Fruit fly (Drosophila melanogaster) whole organism, embryonic: ENCODE measurements around the gene APC4.

Experiments
- Adf1 ChIP-seq: fragments of 200-800 bp; sonication (Bioruptor generic); IDR thresholded peaks from 2 replicates; pipeline ENCODE4 v1.3.6; 2022; ENCODE audit warnings: missing biosample characterization, missing genetic modification characterization
- B-H1 ChIP-seq: fragments of 200-800 bp; sonication (Bioruptor generic); IDR thresholded peaks from 3 replicates; pipeline ENCODE4 v1.3.6; 2022; ENCODE audit warnings: missing biosample characterization, missing genetic modification characterization
- CG11085 ChIP-seq: fragments of 200-800 bp; sonication (Bioruptor generic); IDR thresholded peaks from 2 replicates; pipeline ENCODE4 v1.3.6; 2022; ENCODE audit warnings: missing biosample characterization, missing genetic modification characterization
- CG12104 ChIP-seq: fragments of 200-800 bp; sonication (Bioruptor generic); optimal IDR thresholded peaks from 3 replicates; lab custom pipeline; 2016; ENCODE audit warnings: missing biosample characterization, missing genetic modification characterization
- CG12236 ChIP-seq: fragments of 200-800 bp; sonication (Bioruptor generic); optimal IDR thresholded peaks from 2 replicates; lab custom pipeline; 2016; ENCODE audit warnings: missing biosample characterization, missing genetic modification characterization
- CG1233 ChIP-seq: fragments of 200-800 bp; sonication (Bioruptor generic); optimal IDR thresholded peaks from 4 replicates; lab custom pipeline; 2018; ENCODE audit warnings: missing biosample characterization, mild to moderate bottlenecking, missing genetic modification characterization
- CG15601 ChIP-seq: fragments of 200-800 bp; sonication (Bioruptor generic); optimal IDR thresholded peaks from 3 replicates; lab custom pipeline; 2019; ENCODE audit warnings: missing biosample characterization, mild to moderate bottlenecking, missing genetic modification characterization, moderate library complexity
- CG18764 ChIP-seq: fragments of 200-800 bp; sonication (Bioruptor generic); optimal IDR thresholded peaks from 3 replicates; lab custom pipeline; 2016; ENCODE audit warnings: missing biosample characterization, missing genetic modification characterization
- CG2199 ChIP-seq: fragments of 200-800 bp; sonication (Bioruptor generic); IDR thresholded peaks from 3 replicates; pipeline ENCODE4 v1.3.6; 2022; ENCODE audit warnings: missing biosample characterization, missing genetic modification characterization
- CG2202 ChIP-seq: fragments of 200-800 bp; sonication (Bioruptor generic); optimal IDR thresholded peaks from 2 replicates; lab custom pipeline; 2018; ENCODE audit warnings: missing biosample characterization, mild to moderate bottlenecking, missing genetic modification characterization
- CG4404 ChIP-seq: fragments of 200-800 bp; sonication (Bioruptor generic); IDR thresholded peaks from 2 replicates; pipeline ENCODE4 v1.3.6; 2022; ENCODE audit warnings: missing biosample characterization, missing genetic modification characterization
- CG4707 ChIP-seq: fragments of 200-800 bp; sonication (Bioruptor generic); optimal IDR thresholded peaks from 2 replicates; lab custom pipeline; 2018; ENCODE audit warnings: missing biosample characterization, mild to moderate bottlenecking, missing genetic modification characterization, moderate library complexity
- CG5953 ChIP-seq: fragments of 200-800 bp; sonication (Bioruptor generic); IDR thresholded peaks from 2 replicates; pipeline ENCODE4 v1.3.6; 2022; ENCODE audit warnings: missing biosample characterization, missing genetic modification characterization
- CG6272 ChIP-seq: fragments of 200-800 bp; sonication (Bioruptor generic); IDR thresholded peaks from 2 replicates; pipeline ENCODE4 v1.3.6; 2022; ENCODE audit warnings: missing biosample characterization, missing genetic modification characterization
- CG6813 ChIP-seq: fragments of 200-800 bp; sonication (Bioruptor generic); optimal IDR thresholded peaks from 2 replicates; lab custom pipeline; 2017; ENCODE audit warnings: missing biosample characterization, missing genetic modification characterization, mild to moderate bottlenecking, moderate library complexity, missing genetic modification reagents
- CG6854 ChIP-seq: fragments of 200-800 bp; sonication (Bioruptor generic); optimal IDR thresholded peaks from 3 replicates; lab custom pipeline; 2017; ENCODE audit warnings: missing biosample characterization, mild to moderate bottlenecking, missing genetic modification characterization
- CG7357 ChIP-seq: fragments of 200-800 bp; sonication (Bioruptor generic); IDR thresholded peaks from 3 replicates; pipeline ENCODE4 v1.3.6; 2022; ENCODE audit warnings: missing biosample characterization, missing genetic modification characterization
- CG8924 ChIP-seq: fragments of 200-800 bp; optimal IDR thresholded peaks from 3 replicates; lab custom pipeline; 2019; ENCODE audit warnings: missing biosample characterization, mild to moderate bottlenecking, missing genetic modification characterization, moderate library complexity
- CG9932 ChIP-seq: fragments of 200-800 bp; sonication (Bioruptor generic); IDR thresholded peaks from 2 replicates; pipeline ENCODE4 v1.3.6; 2022; ENCODE audit warnings: missing biosample characterization, missing genetic modification characterization
- D ChIP-seq, 2 experiments: fragments of 200-800 bp in 1 of 2; fragments of >200 bp in 1 of 2; sonication (Bioruptor generic) in 1 of 2; optimal IDR thresholded peaks; 2 replicates in 1 of 2; 3 replicates in 1 of 2; lab custom pipeline; 2017; ENCODE audit warnings: mild to moderate bottlenecking in 1 of 2, missing biosample characterization in 1 of 2, missing genetic modification characterization in 1 of 2, missing genetic modification reagents in 1 of 2
- Dad ChIP-seq: fragments of 200-800 bp; sonication (Bioruptor generic); optimal IDR thresholded peaks from 3 replicates; lab custom pipeline; 2016; ENCODE audit warnings: missing biosample characterization, missing genetic modification characterization
- Dip2 ChIP-seq: fragments of 200-800 bp; sonication (Bioruptor generic); IDR thresholded peaks from 2 replicates; pipeline ENCODE4 v1.3.6; 2022; ENCODE audit warnings: missing biosample characterization, missing genetic modification characterization
- Dp ChIP-seq: fragments of 200-800 bp; sonication (Bioruptor generic); optimal IDR thresholded peaks from 2 replicates; lab custom pipeline; 2018; ENCODE audit warnings: missing biosample characterization, mild to moderate bottlenecking, missing genetic modification characterization, moderate library complexity
- ERR ChIP-seq: fragments of 200-800 bp; sonication (Bioruptor generic); optimal IDR thresholded peaks from 2 replicates; lab custom pipeline; 2016; ENCODE audit warnings: missing biosample characterization, missing genetic modification characterization
- Ets65A ChIP-seq: fragments of 200-800 bp; sonication (Bioruptor generic); peaks from one replicate; lab custom pipeline; 2016; ENCODE audit warnings: missing biosample characterization, missing genetic modification characterization
- Fer1 ChIP-seq: fragments of 200-800 bp; sonication (Bioruptor generic); optimal IDR thresholded peaks from 2 replicates; lab custom pipeline; 2017; ENCODE audit warnings: missing biosample characterization, mild to moderate bottlenecking, missing genetic modification characterization
- HLH54F ChIP-seq: fragments of 200-800 bp; sonication (Bioruptor generic); optimal IDR thresholded peaks from 3 replicates; lab custom pipeline; 2016; ENCODE audit warnings: missing biosample characterization, missing genetic modification characterization
- Mrtf ChIP-seq: fragments of 200-800 bp; sonication (Bioruptor generic); IDR thresholded peaks from 3 replicates; pipeline ENCODE4 v1.3.6; 2022; ENCODE audit warnings: missing biosample characterization, missing genetic modification characterization
- NFAT ChIP-seq: fragments of 200-800 bp; sonication (Bioruptor generic); IDR thresholded peaks from 2 replicates; pipeline ENCODE4 v1.3.6; 2022; ENCODE audit warnings: missing biosample characterization, missing genetic modification characterization
- NK7.1 ChIP-seq: fragments of 200-800 bp; sonication (Bioruptor generic); optimal IDR thresholded peaks from 3 replicates; lab custom pipeline; 2016; ENCODE audit warnings: missing biosample characterization, missing genetic modification characterization
- Optix ChIP-seq: fragments of 200-800 bp; sonication (Bioruptor generic); IDR thresholded peaks from 3 replicates; pipeline ENCODE4 v1.3.6; 2022; ENCODE audit warnings: missing biosample characterization, missing genetic modification characterization
- PHDP ChIP-seq: fragments of 200-800 bp; sonication (Bioruptor generic); optimal IDR thresholded peaks from 3 replicates; lab custom pipeline; 2018; ENCODE audit warnings: missing biosample characterization, mild to moderate bottlenecking, missing genetic modification characterization, moderate library complexity
- YL-1 ChIP-seq: fragments of 200-800 bp; sonication (Bioruptor generic); optimal IDR thresholded peaks from 3 replicates; lab custom pipeline; 2017; ENCODE audit warnings: missing biosample characterization, mild to moderate bottlenecking, missing genetic modification characterization
- ab ChIP-seq: fragments of 200-800 bp; sonication (Bioruptor generic); optimal IDR thresholded peaks from 2 replicates; lab custom pipeline; 2016; ENCODE audit warnings: missing biosample characterization, missing genetic modification characterization
- bab2 ChIP-seq: fragments of 200-800 bp; sonication (Bioruptor generic); optimal IDR thresholded peaks from 2 replicates; lab custom pipeline; 2016; ENCODE audit warnings: missing biosample characterization, missing genetic modification characterization
- cg ChIP-seq: fragments of 200-800 bp; sonication (Bioruptor generic); optimal IDR thresholded peaks from 3 replicates; lab custom pipeline; 2019; ENCODE audit warnings: missing biosample characterization, mild to moderate bottlenecking, missing genetic modification characterization, moderate library complexity
- chinmo ChIP-seq: fragments of 200-800 bp; sonication (Bioruptor generic); IDR thresholded peaks from 4 replicates; pipeline ENCODE4 v1.3.6; 2022; ENCODE audit warnings: missing biosample characterization, missing genetic modification characterization; ENCODE audit not compliant: partially characterized antibody
- ems ChIP-seq: fragments of 200-800 bp; sonication (Bioruptor generic); optimal IDR thresholded peaks from 3 replicates; lab custom pipeline; 2016; ENCODE audit warnings: missing biosample characterization, missing genetic modification characterization
- jumu ChIP-seq: fragments of 200-800 bp; sonication (Bioruptor generic); optimal IDR thresholded peaks from 3 replicates; lab custom pipeline; 2016; ENCODE audit warnings: missing biosample characterization, missing genetic modification characterization
- ken ChIP-seq: fragments of 200-800 bp; sonication (Bioruptor generic); IDR thresholded peaks from 3 replicates; pipeline ENCODE4 v1.3.6; 2022; ENCODE audit warnings: missing biosample characterization, missing genetic modification characterization
- klu ChIP-seq: fragments of 200-800 bp; sonication (Bioruptor generic); IDR thresholded peaks from 2 replicates; pipeline ENCODE4 v1.3.6; 2022; ENCODE audit warnings: missing biosample characterization, missing genetic modification characterization
- otp ChIP-seq: fragments of 200-800 bp; sonication (Bioruptor generic); IDR thresholded peaks from 3 replicates; pipeline ENCODE4, ENCODE4 v1.3.6; 2022; ENCODE audit warnings: missing biosample characterization, missing genetic modification characterization
- peb ChIP-seq: fragments of 200-800 bp; sonication (Bioruptor generic); IDR thresholded peaks from 2 replicates; pipeline ENCODE4 v1.3.6; 2022; ENCODE audit warnings: missing biosample characterization, missing genetic modification characterization
- prd ChIP-seq, 3 experiments: fragments of >200 bp in 2 of 3; fragments of 200-800 bp in 1 of 3; sonication (Bioruptor generic) in 1 of 3; optimal IDR thresholded peaks in 2 of 3; IDR thresholded peaks in 1 of 3; 2 replicates in 2 of 3; 3 replicates in 1 of 3; pipeline versions ENCODE4 v1.3.6 to Lab custom; 2017 to 2022; ENCODE audit warnings: missing biosample characterization in 1 of 3, missing genetic modification characterization in 1 of 3
- repo ChIP-seq: fragments of 200-800 bp; sonication (Bioruptor generic); optimal IDR thresholded peaks from 2 replicates; lab custom pipeline; 2016; ENCODE audit warnings: missing biosample characterization, missing genetic modification characterization
- scrt ChIP-seq: fragments of 200-800 bp; sonication (Bioruptor generic); optimal IDR thresholded peaks from 2 replicates; lab custom pipeline; 2018; ENCODE audit warnings: missing biosample characterization, mild to moderate bottlenecking, missing genetic modification characterization, moderate library complexity
- so ChIP-seq: fragments of 200-800 bp; sonication (Bioruptor generic); IDR thresholded peaks from 3 replicates; pipeline ENCODE4 v1.3.6; 2022; ENCODE audit warnings: missing biosample characterization, missing genetic modification characterization
- sr ChIP-seq: fragments of 200-800 bp; sonication (Bioruptor generic); IDR thresholded peaks from 3 replicates; pipeline ENCODE4 v1.3.6; 2022; ENCODE audit warnings: missing biosample characterization, missing genetic modification characterization
- unc-4 ChIP-seq: fragments of 200-800 bp; sonication (Bioruptor generic); IDR thresholded peaks from 2 replicates; pipeline ENCODE4 v1.3.6; 2022; ENCODE audit warnings: missing biosample characterization, missing genetic modification characterization; ENCODE audit not compliant: partially characterized antibody
- vvl ChIP-seq: fragments of 200-800 bp; sonication (Bioruptor generic); IDR thresholded peaks from 2 replicates; pipeline ENCODE4 v1.3.6; 2022; ENCODE audit warnings: missing biosample characterization, missing genetic modification characterization
- wek ChIP-seq: fragments of 200-800 bp; sonication (Bioruptor generic); optimal IDR thresholded peaks from 3 replicates; lab custom pipeline; 2018; ENCODE audit warnings: missing biosample characterization, mild to moderate bottlenecking, missing genetic modification characterization, moderate library complexity

Gene APC4

dm6 chrX:9106212-9106774 lies 23.6 kb downstream of the APC4 start, which contains the start of gene Bx42 (continued):
- TF ChIP-seq prd (optimal IDR thresholded peaks at IDR 0.05; lab: Kevin White, UChicago) (no peak), prd (GFP tag; IDR thresholded peaks at IDR 0.05; lab: Robert Waterston, UW) (no peak), cg (GFP tag; lab: Kevin White, UChicago) (peak; percentile 63), CG5953 (GFP tag; lab: Robert Waterston, UW) (no peak), so (GFP tag; lab: Robert Waterston, UW) (no peak), YL-1 (GFP tag; lab: Kevin White, UChicago) (peak; percentile 26), wek (GFP tag; lab: Kevin White, UChicago) (no peak), Mrtf (GFP tag; lab: Robert Waterston, UW) (no peak), Adf1 (GFP tag; lab: Robert Waterston, UW) (no peak), scrt (GFP tag; lab: Kevin White, UChicago) (no peak), repo (no peak), CG2202 (no peak), HLH54F (GFP tag; lab: Kevin White, UChicago) (no peak), CG6813 (GFP tag; lab: Kevin White, UChicago) (no peak), CG4707 (GFP tag; lab: Kevin White, UChicago) (no peak), Dip2 (no peak), Dad (GFP tag; lab: Kevin White, UChicago) (no peak), vvl (no peak), CG9932 (GFP tag; lab: Robert Waterston, UW) (no peak; the same call in 1 of the 2 replicates), Ets65A (GFP tag; lab: Kevin White, UChicago) (no peak), jumu (no peak), ken (no peak), CG2199 (no peak), B-H1 (no peak), peb (GFP tag; lab: Robert Waterston, UW) (no peak), CG7357 (GFP tag; lab: Robert Waterston, UW) (no peak), Fer1 (GFP tag; lab: Kevin White, UChicago) (no peak), CG15601 (no peak), CG12236 (no peak), Dp (peak; percentile 8), CG1233 (GFP tag; lab: Kevin White, UChicago) (no peak), klu (GFP tag; lab: Robert Waterston, UW) (no peak), CG4404 (GFP tag; lab: Robert Waterston, UW) (no peak), CG6854 (GFP tag; lab: Kevin White, UChicago) (no peak), otp (no peak), CG8924 (tag; lab: Kevin White, UChicago) (no peak), D (optimal IDR thresholded peaks at IDR 0.05; lab: Kevin White, UChicago) (no peak), D (GFP tag; optimal IDR thresholded peaks at IDR 0.05; lab: Kevin White, UChicago) (no peak), CG18764 (no peak), sr (GFP tag; lab: Robert Waterston, UW) (no peak), unc-4 (no peak), NK7.1 (GFP tag; lab: Kevin White, UChicago) (no peak), ems (GFP tag; lab: Kevin White, UChicago) (no peak), ERR (GFP tag; lab: Kevin White, UChicago) (no peak), CG11085 (GFP tag; lab: Robert Waterston, UW) (no peak), Optix (no peak), ab (no peak), NFAT (peak; percentile 31; the same call in 1 of the 2 replicates), PHDP (tag; lab: Kevin White, UChicago) (no peak), chinmo (GFP tag; lab: Robert Waterston, UW) (no peak), CG6272 (0 out of 2 replicates have a peak, but pooled peaks have one; percentile 4), bab2 (GFP tag; lab: Kevin White, UChicago) (no peak), CG12104 (GFP tag; lab: Kevin White, UChicago) (no peak)
